Worm (Caenorhabditis elegans) whole organism, L3 larva: ENCODE results near the gene B0495.5.

Experiments
- ama-1 ChIP-seq: fragments of 150-350 bp; optimal IDR thresholded peaks from 2 replicates; lab custom pipeline; 2018
- ceh-82 ChIP-seq: fragments of 150-350 bp; optimal IDR thresholded peaks from 2 replicates; lab custom pipeline; 2014; ENCODE audit warnings: missing biosample characterization, missing genetic modification characterization
- ceh-9 ChIP-seq: sonication (generic microtip); optimal IDR thresholded peaks from 2 replicates; lab custom pipeline; 2018; ENCODE audit warnings: missing biosample characterization, missing genetic modification characterization
- elt-1 ChIP-seq: fragments of 150-350 bp; optimal IDR thresholded peaks from 2 replicates; lab custom pipeline; 2014; ENCODE audit warnings: missing biosample characterization, missing genetic modification characterization
- elt-3 ChIP-seq, 3 experiments: fragments of 150-350 bp in 1 of 3; sonication (generic microtip) in 2 of 3; optimal IDR thresholded peaks; 2 replicates in 2 of 3; 4 replicates in 1 of 3; lab custom pipeline; 2014 to 2017; ENCODE audit warnings: missing biosample characterization in 3 of 3, missing genetic modification characterization in 3 of 3
- jun-1 ChIP-seq: fragments of 150-350 bp; optimal IDR thresholded peaks from 2 replicates; lab custom pipeline; 2014; ENCODE audit warnings: missing biosample characterization, missing genetic modification reagents, missing genetic modification characterization
- nfya-1 ChIP-seq: sonication (generic microtip); optimal IDR thresholded peaks from 2 replicates; lab custom pipeline; 2017; ENCODE audit warnings: missing genetic modification characterization, mild to moderate bottlenecking, missing compliant biosample characterization, antibody characterized with exemption, moderate library complexity; ENCODE audit not compliant: insufficient read depth
- nhr-11 ChIP-seq: fragments of 150-350 bp; optimal IDR thresholded peaks from 2 replicates; lab custom pipeline; 2014; ENCODE audit warnings: missing biosample characterization, missing genetic modification characterization
- nhr-77 ChIP-seq: fragments of 150-350 bp; optimal IDR thresholded peaks from 2 replicates; lab custom pipeline; 2014; ENCODE audit warnings: missing biosample characterization, missing genetic modification characterization
- sea-2 ChIP-seq: fragments of 150-350 bp; sonication (generic microtip); optimal IDR thresholded peaks from 4 replicates; lab custom pipeline; 2014; ENCODE audit warnings: missing biosample characterization, missing genetic modification reagents, missing genetic modification characterization
- skn-1 ChIP-seq: fragments of 150-350 bp; optimal IDR thresholded peaks from 2 replicates; lab custom pipeline; 2014; ENCODE audit warnings: missing biosample characterization, missing genetic modification characterization
- snpc-4 ChIP-seq: fragments of 150-350 bp; optimal IDR thresholded peaks from 2 replicates; lab custom pipeline; 2014; ENCODE audit warnings: missing biosample characterization, missing genetic modification characterization
- unc-62 ChIP-seq: fragments of 150-350 bp; sonication (generic microtip); optimal IDR thresholded peaks from 4 replicates; lab custom pipeline; 2014; ENCODE audit warnings: missing biosample characterization, missing genetic modification reagents, missing genetic modification characterization

- TF ChIP-seq ama-1 (lab: Kevin White, UChicago) = no peak
- no peak for TF ChIP-seq elt-3 (tag; optimal IDR thresholded peaks at IDR 0.05; lab: Kevin White, UChicago)
- TF ChIP-seq jun-1 (tag; lab: Kevin White, UChicago) = no peak
- no peak for TF ChIP-seq ceh-82 (tag; lab: Kevin White, UChicago)
- TF ChIP-seq nhr-77 (tag; lab: Kevin White, UChicago) = no peak
- no peak for TF ChIP-seq skn-1
- no peak for TF ChIP-seq nfya-1 (tag; lab: Kevin White, UChicago)
- no peak for TF ChIP-seq nhr-11 (tag; lab: Kevin White, UChicago)
- TF ChIP-seq unc-62 (GFP tag; lab: Kevin White, UChicago) = no peak
- no peak for TF ChIP-seq sea-2
- no peak for TF ChIP-seq snpc-4 (tag; lab: Kevin White, UChicago)
- TF ChIP-seq elt-1 = no peak
- no peak for TF ChIP-seq ceh-9 (tag; lab: Kevin White, UChicago)
Measured at ce11 chrII:7736725-7737124, 38.4 kb upstream of the B0495.5 start.
